Worm (Caenorhabditis elegans): ENCODE results near the gene F20D12.12.

DNA sequence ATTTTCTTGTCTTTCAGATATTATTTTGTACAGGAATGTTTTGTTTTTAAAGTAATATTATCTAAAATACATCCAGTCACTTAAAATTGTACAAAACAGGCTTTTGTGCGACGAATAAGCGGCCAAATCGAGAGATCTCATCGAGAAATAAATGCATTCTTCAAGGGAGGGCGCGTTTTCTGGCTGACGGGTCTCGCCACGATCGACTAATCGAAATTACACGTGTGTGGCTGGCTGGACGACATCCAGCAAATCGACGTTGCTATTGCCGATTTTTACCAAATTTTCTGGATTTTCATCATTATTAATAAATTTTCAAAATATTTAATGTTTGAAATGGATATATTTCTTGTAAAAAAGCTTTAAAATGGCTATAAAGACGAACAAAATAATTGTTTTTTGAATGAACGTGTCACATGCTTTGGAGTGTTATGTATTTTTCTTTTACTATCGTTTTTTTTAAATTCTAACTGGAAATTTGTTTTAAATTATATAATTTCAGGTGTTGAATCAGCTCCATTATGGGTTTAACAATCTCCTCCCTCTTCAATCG is 34.9 kb downstream of the F20D12.12 start, which contains the start of gene arf-5:
- TF ChIP-seq pha-4 (tag; optimal IDR thresholded peaks at IDR 0.05) (peak; percentile 47), ama-1 (optimal IDR thresholded peaks at IDR 0.05) (peak; percentile 50), nhr-237 (tag; optimal IDR thresholded peaks at IDR 0.05) (no peak), eor-1 (tag; optimal IDR thresholded peaks at IDR 0.05) (no peak), unc-62 (GFP tag; optimal IDR thresholded peaks at IDR 0.05) (no peak), nhr-11 (tag; optimal IDR thresholded peaks at IDR 0.05) (no peak), lin-15B (tag; optimal IDR thresholded peaks at IDR 0.05) (peak; percentile 54)
